Fruit fly (Drosophila melanogaster): ENCODE measurements around the gene CG43391.

- TF ChIP-seq Drgx (GFP tag; IDR thresholded peaks at IDR 0.05) = no peak
- peak; percentile 55 for TF ChIP-seq CG9797 (GFP tag; optimal IDR thresholded peaks at IDR 0.05)
- TF ChIP-seq Nf-YC (tag; optimal IDR thresholded peaks at IDR 0.05) = no peak
- no peak for TF ChIP-seq CG18476 (GFP tag; optimal IDR thresholded peaks at IDR 0.05)
These were observed 28.5 kb upstream of the CG43391 start, which contains the start of gene Duba for dm6 chr3L:11609153-11609809.
